Worm (Caenorhabditis elegans) whole organism, mixed stage, embryonic: ENCODE data around the gene ZK666.1.

Experiments used
- M03D4.4 ChIP-seq: sonication (generic microtip); optimal IDR thresholded peaks from 2 replicates; lab custom pipeline; 2017; ENCODE audit warnings: mild to moderate bottlenecking, missing genetic modification characterization, missing compliant biosample characterization
- blmp-1 ChIP-seq: fragments of 150-350 bp; optimal IDR thresholded peaks from 2 replicates; lab custom pipeline; 2014; ENCODE audit warnings: missing biosample characterization, missing genetic modification characterization
- ceh-39 ChIP-seq: fragments of 150-350 bp; optimal IDR thresholded peaks from 2 replicates; lab custom pipeline; 2014; ENCODE audit warnings: missing biosample characterization, missing genetic modification characterization
- ceh-43 ChIP-seq: fragments of 200-800 bp; sonication (Bioruptor generic); optimal IDR thresholded peaks from 2 replicates; lab custom pipeline; 2018; ENCODE audit warnings: mild to moderate bottlenecking, missing genetic modification characterization, moderate library complexity, missing compliant biosample characterization
- ceh-83 ChIP-seq: fragments of 200-800 bp; sonication (Bioruptor generic); optimal IDR thresholded peaks from 2 replicates; lab custom pipeline; 2018; ENCODE audit warnings: mild to moderate bottlenecking, missing genetic modification characterization, missing compliant biosample characterization
- ces-1 ChIP-seq: fragments of 150-350 bp; optimal IDR thresholded peaks from 2 replicates; lab custom pipeline; 2014; ENCODE audit warnings: missing biosample characterization, missing genetic modification reagents, missing genetic modification characterization
- cnd-1 ChIP-seq: fragments of 200-800 bp; sonication (Bioruptor generic); optimal IDR thresholded peaks from 2 replicates; lab custom pipeline; 2018; ENCODE audit warnings: mild to moderate bottlenecking, missing genetic modification characterization, missing compliant biosample characterization
- drap-1 ChIP-seq: fragments of 200-800 bp; sonication (Bioruptor generic); optimal IDR thresholded peaks from 3 replicates; lab custom pipeline; 2018; ENCODE audit warnings: mild to moderate bottlenecking, missing genetic modification characterization, missing compliant biosample characterization
- elt-1 ChIP-seq: sonication (generic microtip); optimal IDR thresholded peaks from 2 replicates; lab custom pipeline; 2017; ENCODE audit warnings: missing genetic modification characterization, mild to moderate bottlenecking, missing compliant biosample characterization, antibody characterized with exemption, moderate library complexity, borderline replicate concordance; ENCODE audit not compliant: insufficient read depth
- elt-3 ChIP-seq: fragments of 150-350 bp; optimal IDR thresholded peaks from 2 replicates; lab custom pipeline; 2014; ENCODE audit warnings: missing biosample characterization, missing genetic modification characterization
- flh-1 ChIP-seq: fragments of 200-800 bp; sonication (Bioruptor generic); optimal IDR thresholded peaks from 2 replicates; lab custom pipeline; 2018; ENCODE audit warnings: mild to moderate bottlenecking, missing genetic modification characterization, moderate library complexity, missing compliant biosample characterization
- hlh-1 ChIP-seq: fragments of 150-350 bp; optimal IDR thresholded peaks from 2 replicates; lab custom pipeline; 2014; ENCODE audit warnings: missing biosample characterization, missing genetic modification reagents, missing genetic modification characterization
- lin-13 ChIP-seq: fragments of 150-350 bp; optimal IDR thresholded peaks from 2 replicates; lab custom pipeline; 2014; ENCODE audit warnings: missing biosample characterization, missing genetic modification characterization
- lin-32 ChIP-seq: fragments of 200-800 bp; sonication (Bioruptor generic); optimal IDR thresholded peaks from 2 replicates; lab custom pipeline; 2018; ENCODE audit warnings: mild to moderate bottlenecking, missing genetic modification characterization, missing compliant biosample characterization
- lsy-2 ChIP-seq: fragments of 150-350 bp; optimal IDR thresholded peaks from 2 replicates; lab custom pipeline; 2014; ENCODE audit warnings: missing biosample characterization, missing genetic modification characterization
- mep-1 ChIP-seq: fragments of 150-350 bp; optimal IDR thresholded peaks from 2 replicates; lab custom pipeline; 2017; ENCODE audit warnings: missing biosample characterization, missing genetic modification reagents, missing genetic modification characterization, inconsistent platforms
- mls-2 ChIP-seq: sonication (generic microtip); optimal IDR thresholded peaks from 2 replicates; lab custom pipeline; 2016; ENCODE audit warnings: mild to moderate bottlenecking, missing genetic modification characterization, moderate library complexity, missing compliant biosample characterization
- nhr-12 ChIP-seq: fragments of 150-350 bp; optimal IDR thresholded peaks from 2 replicates; lab custom pipeline; 2014; ENCODE audit warnings: missing biosample characterization, missing genetic modification characterization
- nhr-2 ChIP-seq: fragments of 150-350 bp; optimal IDR thresholded peaks from 2 replicates; lab custom pipeline; 2014; ENCODE audit warnings: missing biosample characterization, missing genetic modification characterization
- nhr-237 ChIP-seq: fragments of 150-350 bp; optimal IDR thresholded peaks from 2 replicates; lab custom pipeline; 2014; ENCODE audit warnings: missing biosample characterization, missing genetic modification characterization
- nhr-28 ChIP-seq: fragments of 150-350 bp; optimal IDR thresholded peaks from 2 replicates; lab custom pipeline; 2014; ENCODE audit warnings: missing biosample characterization, missing genetic modification characterization
- nhr-76 ChIP-seq: sonication (generic microtip); optimal IDR thresholded peaks from 2 replicates; lab custom pipeline; 2017; ENCODE audit warnings: missing biosample characterization, missing genetic modification characterization
- pha-4 ChIP-seq: fragments of 150-350 bp; optimal IDR thresholded peaks from 2 replicates; lab custom pipeline; 2018; ENCODE audit warnings: missing biosample characterization, missing genetic modification reagents, missing genetic modification characterization
- sem-2 ChIP-seq: fragments of 200-800 bp; sonication (Bioruptor generic); optimal IDR thresholded peaks from 2 replicates; lab custom pipeline; 2018; ENCODE audit warnings: mild to moderate bottlenecking, missing genetic modification characterization, missing compliant biosample characterization
- snpc-4 ChIP-seq: fragments of 150-350 bp; optimal IDR thresholded peaks from 2 replicates; lab custom pipeline; 2014; ENCODE audit warnings: missing biosample characterization, missing genetic modification characterization
- sptf-1 ChIP-seq: sonication (generic microtip); optimal IDR thresholded peaks from 2 replicates; lab custom pipeline; 2017; ENCODE audit warnings: mild to moderate bottlenecking, missing genetic modification characterization, moderate library complexity, missing compliant biosample characterization
- tbx-8 ChIP-seq: fragments of 200-800 bp; sonication (Bioruptor generic); optimal IDR thresholded peaks from 2 replicates; lab custom pipeline; 2018; ENCODE audit warnings: mild to moderate bottlenecking, missing genetic modification characterization, moderate library complexity, missing compliant biosample characterization
- unc-120 ChIP-seq: sonication (generic microtip); optimal IDR thresholded peaks from 2 replicates; lab custom pipeline; 2017; ENCODE audit warnings: missing genetic modification characterization, missing compliant biosample characterization; ENCODE audit not compliant: poor library complexity, severe bottlenecking
- unc-39 ChIP-seq: fragments of 150-350 bp; optimal IDR thresholded peaks from 2 replicates; lab custom pipeline; 2014; ENCODE audit warnings: missing biosample characterization, missing genetic modification characterization
- unc-62 ChIP-seq: fragments of 150-350 bp; optimal IDR thresholded peaks from 2 replicates; lab custom pipeline; 2014; ENCODE audit warnings: missing biosample characterization, missing genetic modification reagents, missing genetic modification characterization
- zip-8 ChIP-seq: fragments of 150-350 bp; optimal IDR thresholded peaks from 2 replicates; lab custom pipeline; 2014; ENCODE audit warnings: missing biosample characterization, missing genetic modification characterization
- ztf-11 ChIP-seq: fragments of 150-350 bp; optimal IDR thresholded peaks from 2 replicates; lab custom pipeline; 2014; ENCODE audit warnings: missing biosample characterization, missing genetic modification characterization

Gene ZK666.1

ce11 chrII:10452620-10453019 lies 18.5 kb downstream of the ZK666.1 start, which contains the start of gene ZK673.4:
Gene ZK673.4, plus strand, starts transcription at chrII:10452920.
- TF ChIP-seq blmp-1 (no peak), tbx-8 (GFP tag; lab: Kevin White, UChicago) (no peak), ces-1 (GFP tag; lab: Kevin White, UChicago) (no peak), unc-120 (no peak), sptf-1 (no peak), nhr-28 (tag; lab: Kevin White, UChicago) (no peak), sem-2 (GFP tag; lab: Kevin White, UChicago) (no peak), ztf-11 (tag; lab: Kevin White, UChicago) (no peak), zip-8 (no peak), lin-32 (GFP tag; lab: Kevin White, UChicago) (no peak)

- TF ChIP-seq mep-1 = peak; percentile 27
- TF ChIP-seq ces-1 (GFP tag; lab: Kevin White, UChicago) = no peak
Observed at ce11 chrII:10450335-10450734, 20.8 kb downstream of the ZK666.1 start.

ce11 chrII:10449707-10450106 lies 21.4 kb downstream of the ZK666.1 start, which contains the start of gene lin-56:
Gene lin-56, plus strand, starts transcription at chrII:10450007.
- TF ChIP-seq M03D4.4 (tag; lab: Kevin White, UChicago) (no peak), lin-32 (GFP tag; lab: Kevin White, UChicago) (no peak), tbx-8 (GFP tag; lab: Kevin White, UChicago) (no peak), unc-39 (tag; lab: Kevin White, UChicago) (no peak), lsy-2 (tag; lab: Kevin White, UChicago) (no peak), ceh-83 (no peak), unc-62 (no peak), elt-3 (tag; lab: Kevin White, UChicago) (no peak), nhr-76 (tag; lab: Kevin White, UChicago) (no peak), mep-1 (no peak), mls-2 (no peak)

ce11 chrII:10447348-10448316 lies 23.5 kb downstream of the ZK666.1 start, which contains the start of gene ZK673.2:
Gene ZK673.2, plus strand, starts transcription at chrII:10448266.
- TF ChIP-seq lin-13 = no peak
- TF ChIP-seq ceh-39 = no peak
- no peak for TF ChIP-seq tbx-8 (GFP tag; lab: Kevin White, UChicago)
- no peak for TF ChIP-seq lsy-2 (tag; lab: Kevin White, UChicago)
- no peak for TF ChIP-seq M03D4.4 (tag; lab: Kevin White, UChicago)
- no peak for TF ChIP-seq nhr-12 (tag; lab: Kevin White, UChicago)
- TF ChIP-seq cnd-1 = no peak
- no peak for TF ChIP-seq nhr-237 (tag; lab: Kevin White, UChicago)
- TF ChIP-seq pha-4 (tag; lab: Kevin White, UChicago) = no peak
- TF ChIP-seq drap-1 = no peak
- no peak for TF ChIP-seq nhr-2 (tag; lab: Kevin White, UChicago)
- no peak for TF ChIP-seq zip-8
- no peak for TF ChIP-seq ztf-11 (tag; lab: Kevin White, UChicago)
- no peak for TF ChIP-seq sem-2 (GFP tag; lab: Kevin White, UChicago)
- TF ChIP-seq ceh-83 = no peak
- no peak for TF ChIP-seq ces-1 (GFP tag; lab: Kevin White, UChicago)
- TF ChIP-seq lin-32 (GFP tag; lab: Kevin White, UChicago) = no peak

ce11 chrII:10446814-10447213 lies 24.3 kb downstream of the ZK666.1 start:
- TF ChIP-seq ces-1 (GFP tag; lab: Kevin White, UChicago) = no peak
- no peak for TF ChIP-seq flh-1
- no peak for TF ChIP-seq sem-2 (GFP tag; lab: Kevin White, UChicago)
- TF ChIP-seq lin-32 (GFP tag; lab: Kevin White, UChicago) = no peak
- TF ChIP-seq ceh-39 = no peak
- no peak for TF ChIP-seq zip-8
- TF ChIP-seq snpc-4 (tag; lab: Kevin White, UChicago) = no peak
- TF ChIP-seq blmp-1 = no peak
- TF ChIP-seq nhr-76 (tag; lab: Kevin White, UChicago) = no peak
- TF ChIP-seq nhr-237 (tag; lab: Kevin White, UChicago) = no peak
- TF ChIP-seq ztf-11 (tag; lab: Kevin White, UChicago) = no peak
- TF ChIP-seq mep-1 = no peak
- TF ChIP-seq elt-3 (tag; lab: Kevin White, UChicago) = no peak
- TF ChIP-seq hlh-1 = no peak
- TF ChIP-seq cnd-1 = no peak
- no peak for TF ChIP-seq ceh-43 (GFP tag; lab: Kevin White, UChicago)
- no peak for TF ChIP-seq unc-39 (tag; lab: Kevin White, UChicago)
- TF ChIP-seq elt-1 (tag; lab: Kevin White, UChicago) = no peak
- TF ChIP-seq, all 35 proteins: peak for 0
